Worm (Caenorhabditis elegans) whole organism, early embryonic: ENCODE results near the gene clec-55.

Experiments used
- B0310.2 ChIP-seq: sonication (generic microtip); optimal IDR thresholded peaks from 2 replicates; lab custom pipeline; 2016; ENCODE audit warnings: mild to moderate bottlenecking, missing genetic modification characterization, missing compliant biosample characterization
- F13C5.2 ChIP-seq: sonication (generic microtip); optimal IDR thresholded peaks from 2 replicates; lab custom pipeline; 2017; ENCODE audit warnings: mild to moderate bottlenecking, missing genetic modification characterization, inconsistent platforms, missing compliant biosample characterization
- aly-1 ChIP-seq: sonication (generic microtip); optimal IDR thresholded peaks from 2 replicates; lab custom pipeline; 2016; ENCODE audit warnings: missing genetic modification characterization, missing compliant biosample characterization
- ama-1 ChIP-seq: fragments of 150-350 bp; optimal IDR thresholded peaks from 2 replicates; lab custom pipeline; 2014
- ceh-13 ChIP-seq: fragments of 200-800 bp; sonication (Bioruptor generic); optimal IDR thresholded peaks from 2 replicates; lab custom pipeline; 2018; ENCODE audit warnings: mild to moderate bottlenecking, missing genetic modification characterization, missing compliant biosample characterization
- ceh-36 ChIP-seq: sonication (generic microtip); optimal IDR thresholded peaks from 2 replicates; lab custom pipeline; 2016; ENCODE audit warnings: missing genetic modification characterization, inconsistent platforms, missing compliant biosample characterization
- ets-7 ChIP-seq: sonication (generic microtip); optimal IDR thresholded peaks from 2 replicates; lab custom pipeline; 2016; ENCODE audit warnings: missing genotype, missing genetic modification characterization, missing compliant biosample characterization
- flt-1 ChIP-seq: fragments of 200-800 bp; sonication (Bioruptor generic); IDR thresholded peaks from 2 replicates; pipeline ENCODE4 v1.3.6; 2022; ENCODE audit warnings: missing genetic modification characterization, missing compliant biosample characterization
- hmbx-1 ChIP-seq: sonication (generic microtip); optimal IDR thresholded peaks from 2 replicates; lab custom pipeline; 2016; ENCODE audit warnings: mild to moderate bottlenecking, missing genetic modification characterization, missing compliant biosample characterization
- hmg-4 ChIP-seq: fragments of 200-800 bp; sonication (Bioruptor generic); optimal IDR thresholded peaks from 2 replicates; lab custom pipeline; 2018; ENCODE audit warnings: mild to moderate bottlenecking, missing genetic modification characterization, missing compliant biosample characterization
- hnd-1 ChIP-seq: sonication (generic microtip); optimal IDR thresholded peaks from 2 replicates; lab custom pipeline; 2016; ENCODE audit warnings: missing genetic modification characterization, missing compliant biosample characterization
- pes-1 ChIP-seq: fragments of 200-800 bp; sonication (Bioruptor generic); IDR thresholded peaks from 2 replicates; pipeline ENCODE4 v1.3.6; 2022; ENCODE audit warnings: missing genetic modification reagents, missing genetic modification characterization, missing compliant biosample characterization
- scrt-1 ChIP-seq: fragments of 200-800 bp; sonication (Bioruptor generic); IDR thresholded peaks from 2 replicates; pipeline ENCODE4 v1.3.6; 2022; ENCODE audit warnings: missing genetic modification characterization, missing compliant biosample characterization
- sea-1 ChIP-seq: fragments of 200-800 bp; sonication (Bioruptor generic); conservative IDR thresholded peaks from 2 replicates; pipeline ENCODE4 v1.3.6; 2022; ENCODE audit warnings: missing genetic modification characterization, missing compliant biosample characterization
- tbx-11 ChIP-seq: fragments of 200-800 bp; sonication (Bioruptor generic); IDR thresholded peaks from 2 replicates; pipeline ENCODE4 v1.3.6; 2022; ENCODE audit warnings: missing genetic modification characterization, missing compliant biosample characterization
- tbx-37 ChIP-seq: fragments of 200-800 bp; sonication (Bioruptor generic); conservative IDR thresholded peaks from 2 replicates; pipeline ENCODE4 v1.3.6; 2022; ENCODE audit warnings: missing genetic modification reagents, missing genetic modification characterization, missing compliant biosample characterization
- tra-4 ChIP-seq: sonication (generic microtip); optimal IDR thresholded peaks from 2 replicates; lab custom pipeline; 2017; ENCODE audit warnings: missing genetic modification characterization, missing compliant biosample characterization

The clec-55 gene

DNA sequence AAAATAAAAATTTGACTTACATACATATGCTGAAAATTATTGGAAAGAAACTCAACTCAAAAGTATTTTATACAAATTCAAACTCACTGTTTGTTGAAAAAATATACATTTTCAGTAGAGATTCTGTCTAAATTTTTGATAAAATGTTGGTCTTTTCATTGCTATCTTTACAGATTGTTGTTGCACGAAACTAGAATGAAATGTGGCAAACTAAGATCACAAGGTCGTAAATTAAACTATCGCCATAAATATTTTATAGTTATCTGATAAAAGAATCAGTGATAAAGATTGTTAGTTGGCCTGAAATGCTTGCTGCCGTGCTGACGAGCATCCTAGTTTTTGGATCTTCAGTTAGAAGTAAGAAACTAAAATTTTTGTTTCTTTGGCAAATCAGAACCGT lies at the start of gene clec-55:
clec-55 (plus strand) TSS at position 301 of the 400 bp plus-strand sequence.
- TF ChIP-seq aly-1 (tag; lab: Kevin White, UChicago) (no peak), F13C5.2 (tag; lab: Kevin White, UChicago) (no peak), hnd-1 (tag; lab: Kevin White, UChicago) (no peak), sea-1 (no peak), ets-7 (tag; lab: Kevin White, UChicago) (no peak), ceh-13 (GFP tag; lab: Kevin White, UChicago) (no peak), flt-1 (GFP tag; lab: Robert Waterston, UW) (no peak), tbx-37 (GFP tag; lab: Robert Waterston, UW) (no peak), ama-1 (lab: Kevin White, UChicago) (no peak), tra-4 (no peak), hmbx-1 (tag; lab: Kevin White, UChicago) (no peak), ceh-36 (tag; lab: Kevin White, UChicago) (no peak), hmg-4 (no peak), tbx-11 (GFP tag; lab: Robert Waterston, UW) (no peak), scrt-1 (no peak)

DNA sequence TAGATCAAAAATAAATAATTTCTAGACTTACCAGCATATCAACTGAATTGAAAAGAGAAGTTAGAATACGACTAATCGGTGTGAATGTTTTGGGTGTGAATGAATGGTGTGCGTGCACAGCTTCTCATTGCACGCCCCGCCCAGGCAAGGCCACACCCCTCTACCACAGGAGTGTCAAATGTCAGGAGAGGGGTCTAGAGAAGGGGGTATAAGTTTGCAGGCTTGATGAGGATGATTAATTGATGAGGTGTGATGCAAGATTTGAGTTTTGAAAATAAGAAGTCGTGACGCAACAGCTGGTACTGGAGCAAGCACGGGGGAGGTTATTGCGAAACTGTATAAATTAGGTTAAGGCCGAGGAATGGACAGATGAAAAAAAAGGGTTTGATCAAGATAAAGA lies 46.8 kb upstream of the clec-55 start, which contains the start of gene egl-1:
egl-1 (minus strand) TSS at position 101 of the 400 bp plus-strand sequence.
- TF ChIP-seq scrt-1 (no peak), tbx-11 (GFP tag; lab: Robert Waterston, UW) (no peak), tbx-37 (GFP tag; lab: Robert Waterston, UW) (no peak), ama-1 (lab: Kevin White, UChicago) (no peak), ceh-36 (tag; lab: Kevin White, UChicago) (no peak)

DNA sequence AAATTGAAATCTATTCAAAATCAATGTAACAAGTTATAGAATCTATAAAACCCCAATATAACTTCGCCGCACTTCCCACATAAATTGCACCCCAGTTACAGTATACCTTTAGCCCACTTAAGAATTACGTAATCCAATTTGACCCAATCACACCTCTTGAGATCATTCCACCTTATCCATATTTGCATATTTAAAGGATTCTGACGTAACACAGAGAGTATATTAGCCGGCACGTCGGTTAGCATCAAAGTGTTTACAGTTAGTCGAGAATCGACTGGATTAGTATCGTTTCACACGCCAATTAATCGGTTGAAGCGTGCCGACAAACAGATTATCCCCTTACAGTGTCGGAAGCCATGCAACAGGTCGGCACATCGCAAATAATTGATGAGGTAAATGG lies 45.5 kb upstream of the clec-55 start:
- peak; percentile 71 for TF ChIP-seq ceh-36 (tag; lab: Kevin White, UChicago)
- TF ChIP-seq ceh-13 (GFP tag; lab: Kevin White, UChicago): no peak

DNA sequence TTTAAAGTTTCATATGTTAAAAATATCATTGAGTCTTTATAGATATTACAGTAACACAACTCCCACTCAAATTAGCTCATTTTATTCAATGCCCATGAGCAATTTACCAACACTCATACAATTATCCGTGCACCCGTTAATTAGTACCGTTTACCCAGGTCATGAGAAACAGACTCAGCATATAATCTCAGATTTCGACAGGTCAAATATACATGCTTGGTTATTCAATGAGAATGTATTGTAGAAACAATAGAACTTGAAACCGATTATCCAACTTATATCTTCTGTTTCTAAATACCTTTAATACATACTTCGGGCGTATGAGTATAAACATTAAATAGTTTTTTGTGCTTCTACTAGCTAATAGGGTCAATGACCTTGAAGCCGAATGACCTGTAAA lies 42.9 kb upstream of the clec-55 start:
- TF ChIP-seq sea-1: no peak
- TF ChIP-seq tbx-37 (GFP tag; lab: Robert Waterston, UW): no peak
- no peak for TF ChIP-seq B0310.2 (tag; lab: Kevin White, UChicago)
- no peak for TF ChIP-seq ceh-36 (tag; lab: Kevin White, UChicago)
- no peak for TF ChIP-seq pes-1 (GFP tag; lab: Robert Waterston, UW)
- TF ChIP-seq hnd-1 (tag; lab: Kevin White, UChicago): no peak
- no peak for TF ChIP-seq ama-1 (lab: Kevin White, UChicago)
- TF ChIP-seq hmbx-1 (tag; lab: Kevin White, UChicago): no peak
- no peak for TF ChIP-seq F13C5.2 (tag; lab: Kevin White, UChicago)
- no peak for TF ChIP-seq flt-1 (GFP tag; lab: Robert Waterston, UW)
- no peak for TF ChIP-seq tbx-11 (GFP tag; lab: Robert Waterston, UW)

DNA sequence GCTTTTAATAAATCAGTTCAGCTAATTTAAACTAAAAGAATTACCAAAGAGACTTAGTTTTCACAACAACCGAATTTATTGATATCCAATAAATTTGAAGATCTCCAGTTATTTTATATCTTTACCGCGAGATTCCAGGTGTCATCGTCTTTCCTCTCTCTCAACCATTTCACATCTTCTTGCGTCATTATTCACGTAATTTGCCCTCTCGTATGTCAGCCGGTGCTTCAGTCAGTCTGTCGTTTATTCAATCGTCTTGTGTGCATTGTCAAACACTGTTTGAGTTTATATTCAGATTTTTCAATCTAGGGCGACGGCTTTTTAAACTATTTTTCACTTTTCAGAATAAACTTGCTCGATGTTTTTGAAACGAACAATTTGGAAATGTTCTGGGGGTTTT lies 41.7 kb upstream of the clec-55 start:
- no peak for TF ChIP-seq tbx-11 (GFP tag; lab: Robert Waterston, UW)
- no peak for TF ChIP-seq sea-1
- no peak for TF ChIP-seq flt-1 (GFP tag; lab: Robert Waterston, UW)

DNA sequence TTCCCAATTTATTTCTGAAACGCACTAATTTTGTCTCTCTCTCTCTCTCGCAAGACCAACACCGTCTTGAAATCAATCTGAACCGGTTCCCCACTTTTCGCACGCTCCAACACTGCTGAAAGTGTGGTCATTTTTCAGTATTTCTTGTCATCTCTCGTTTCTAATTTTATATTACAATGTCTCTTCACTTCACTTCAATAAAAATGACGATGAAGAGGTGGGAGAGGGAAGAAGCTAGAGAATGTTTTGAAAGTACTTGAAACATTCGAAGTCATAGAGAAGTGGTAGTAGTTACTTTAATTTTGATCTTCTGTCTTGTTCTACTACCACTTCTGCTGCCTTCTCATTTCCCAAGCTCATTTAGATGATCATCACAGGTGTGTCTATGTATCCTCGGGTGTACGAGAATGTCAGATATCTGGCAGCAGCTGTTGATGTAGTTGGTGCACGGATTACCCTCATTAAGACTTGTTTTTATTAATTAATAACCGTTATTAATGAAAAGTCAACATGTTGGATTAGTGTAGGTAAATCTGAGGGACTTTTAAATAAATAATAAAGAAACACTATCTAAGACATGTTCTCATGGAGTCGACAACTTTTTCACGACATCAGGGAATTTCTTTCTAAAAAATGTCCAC lies 40.9 kb upstream of the clec-55 start:
- no peak for TF ChIP-seq scrt-1
- no peak for TF ChIP-seq ceh-13 (GFP tag; lab: Kevin White, UChicago)
- TF ChIP-seq hnd-1 (tag; lab: Kevin White, UChicago): no peak
- no peak for TF ChIP-seq tra-4
- no peak for TF ChIP-seq F13C5.2 (tag; lab: Kevin White, UChicago)
- TF ChIP-seq sea-1: no peak
- TF ChIP-seq ama-1 (lab: Kevin White, UChicago): no peak
- no peak for TF ChIP-seq ceh-36 (tag; lab: Kevin White, UChicago)
- no peak for TF ChIP-seq flt-1 (GFP tag; lab: Robert Waterston, UW)
- TF ChIP-seq B0310.2 (tag; lab: Kevin White, UChicago): no peak
- TF ChIP-seq pes-1 (GFP tag; lab: Robert Waterston, UW): no peak
- no peak for TF ChIP-seq hmbx-1 (tag; lab: Kevin White, UChicago)
- TF ChIP-seq aly-1 (tag; lab: Kevin White, UChicago): no peak
- no peak for TF ChIP-seq tbx-37 (GFP tag; lab: Robert Waterston, UW)

DNA sequence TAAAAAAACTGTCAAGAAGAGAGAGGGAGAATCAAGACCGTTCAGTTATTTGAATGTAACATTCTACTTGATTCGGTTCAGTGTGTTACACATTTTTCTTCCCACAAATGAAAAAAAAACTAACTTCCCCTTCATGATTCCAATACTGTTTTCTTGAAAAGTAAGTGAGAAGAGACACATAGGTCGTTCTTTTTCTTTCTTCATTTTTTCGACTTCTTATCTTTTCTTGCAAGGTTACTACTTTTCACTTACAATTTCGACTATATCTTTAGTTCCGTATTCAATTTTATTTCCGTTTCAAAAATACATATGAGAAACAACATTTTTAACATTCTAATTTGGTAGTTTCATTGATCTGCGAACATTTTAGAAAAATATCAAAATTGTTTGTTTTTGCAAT lies 39.8 kb upstream of the clec-55 start:
- TF ChIP-seq pes-1 (GFP tag; lab: Robert Waterston, UW) (no peak), hnd-1 (tag; lab: Kevin White, UChicago) (no peak), aly-1 (tag; lab: Kevin White, UChicago) (no peak), B0310.2 (tag; lab: Kevin White, UChicago) (no peak), ceh-13 (GFP tag; lab: Kevin White, UChicago) (no peak), F13C5.2 (tag; lab: Kevin White, UChicago) (no peak), ceh-36 (tag; lab: Kevin White, UChicago) (no peak), tra-4 (no peak), scrt-1 (no peak), hmbx-1 (tag; lab: Kevin White, UChicago) (no peak), hmg-4 (no peak), flt-1 (GFP tag; lab: Robert Waterston, UW) (no peak), ama-1 (lab: Kevin White, UChicago) (no peak), tbx-37 (GFP tag; lab: Robert Waterston, UW) (no peak)

DNA sequence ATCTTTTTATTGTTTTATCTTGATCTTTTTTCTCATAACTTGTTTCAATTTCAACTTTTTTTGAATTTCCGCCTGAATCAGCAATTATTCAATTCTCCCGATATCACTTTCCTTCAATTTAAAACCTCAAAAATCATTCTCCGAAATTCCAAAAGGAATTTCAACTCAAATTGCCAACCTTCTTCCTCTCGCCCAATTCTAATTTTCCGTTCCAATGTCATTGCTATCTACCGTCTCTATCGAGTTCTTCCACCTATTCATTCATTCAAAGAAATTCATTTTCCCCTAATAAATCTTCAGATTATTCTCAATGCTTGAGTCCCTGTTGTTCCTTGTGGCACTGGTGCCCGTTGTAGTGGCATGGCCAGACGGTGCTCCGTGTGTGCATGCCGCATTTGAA lies 38.2 kb upstream of the clec-55 start, which contains the start of gene F23B12.4:
F23B12.4 (plus strand) TSS at position 301 of the 400 bp plus-strand sequence.
- TF ChIP-seq hmg-4: no peak
- no peak for TF ChIP-seq scrt-1
- no peak for TF ChIP-seq hmbx-1 (tag; lab: Kevin White, UChicago)
- no peak for TF ChIP-seq tra-4
- no peak for TF ChIP-seq ceh-13 (GFP tag; lab: Kevin White, UChicago)
- no peak for TF ChIP-seq hnd-1 (tag; lab: Kevin White, UChicago)
- no peak for TF ChIP-seq pes-1 (GFP tag; lab: Robert Waterston, UW)
- TF ChIP-seq tbx-37 (GFP tag; lab: Robert Waterston, UW): no peak
- TF ChIP-seq sea-1: no peak
- TF ChIP-seq B0310.2 (tag; lab: Kevin White, UChicago): no peak
